Fruit fly (Drosophila melanogaster): Measurements from ENCODE around the gene Der-2.

Der-2 gene

dm6 chr3R:16441367-16441923 is 42.6 kb downstream of the Der-2 start, which contains the start of gene ema:
TSS of gene ema (minus strand) at chr3R:16441661.
- TF ChIP-seq achi (GFP tag; optimal IDR thresholded peaks at IDR 0.05) (peak; percentile 98), lz (GFP tag; optimal IDR thresholded peaks at IDR 0.05) (peak; percentile 14), Eip78C (GFP tag) (peak; percentile 53), fd85E (GFP tag; optimal IDR thresholded peaks at IDR 0.05) (no peak), Sox14 (GFP tag; optimal IDR thresholded peaks at IDR 0.05) (no peak), esn (GFP tag; optimal IDR thresholded peaks at IDR 0.05) (peak; percentile 34), CG6854 (GFP tag; optimal IDR thresholded peaks at IDR 0.05) (peak; percentile 5), CG31627 (GFP tag; optimal IDR thresholded peaks at IDR 0.05) (peak; percentile 3), cyc (GFP tag; optimal IDR thresholded peaks at IDR 0.05) (peak; percentile 3), vri (GFP tag; optimal IDR thresholded peaks at IDR 0.05) (peak; percentile 4), dsx (GFP tag; optimal IDR thresholded peaks at IDR 0.05; ENCODE audit: poor library complexity, severe bottlenecking) (peak; percentile 42), spab (GFP tag; optimal IDR thresholded peaks at IDR 0.05) (no peak)

dm6 chr3R:16436374-16437037 is 47.5 kb downstream of the Der-2 start, which contains the start of gene mRpS33:
TSS of gene mRpS33 (minus strand) at chr3R:16436597.
- TF ChIP-seq Eip78C (GFP tag) (peak; percentile 16), lz (GFP tag; optimal IDR thresholded peaks at IDR 0.05) (no peak), vri (GFP tag; optimal IDR thresholded peaks at IDR 0.05) (peak; percentile 49)

dm6 chr3R:16434599-16434998 is 49.4 kb downstream of the Der-2 start, which contains the start of gene CG14881:
TSS of gene CG14881 (plus strand) at chr3R:16434899.
- TF ChIP-seq CG3032 (tag; optimal IDR thresholded peaks at IDR 0.05) = no peak
- TF ChIP-seq CG31627 (GFP tag; optimal IDR thresholded peaks at IDR 0.05) = no peak
- TF ChIP-seq CG10631 (GFP tag; optimal IDR thresholded peaks at IDR 0.05) = no peak
- no peak for TF ChIP-seq CG15336 (GFP tag; IDR thresholded peaks at IDR 0.05)
- no peak for TF ChIP-seq vri (GFP tag; optimal IDR thresholded peaks at IDR 0.05)
- no peak for TF ChIP-seq eg (GFP tag; IDR thresholded peaks at IDR 0.05)
- TF ChIP-seq Eip78C (GFP tag) = no peak
- TF ChIP-seq spab (GFP tag; optimal IDR thresholded peaks at IDR 0.05) = no peak
- no peak for TF ChIP-seq cyc (GFP tag; optimal IDR thresholded peaks at IDR 0.05)
- no peak for TF ChIP-seq Sox102F (GFP tag; optimal IDR thresholded peaks at IDR 0.05)
- TF ChIP-seq salr (GFP tag; optimal IDR thresholded peaks at IDR 0.05) = no peak
- no peak for TF ChIP-seq CG8319 (GFP tag; optimal IDR thresholded peaks at IDR 0.05)
- TF ChIP-seq esn (GFP tag; optimal IDR thresholded peaks at IDR 0.05) = no peak
- no peak for TF ChIP-seq CG6163 (GFP tag; IDR thresholded peaks at IDR 0.05)
- no peak for TF ChIP-seq Hr38 (GFP tag; optimal IDR thresholded peaks at IDR 0.05)
- TF ChIP-seq CG10669 (GFP tag; optimal IDR thresholded peaks at IDR 0.05) = no peak

Measured in whole organism, prepupa.